Fruit fly (Drosophila melanogaster): ENCODE measurements around the gene hry.

- no peak for TF ChIP-seq ttk (optimal IDR thresholded peaks at IDR 0.05)
- TF ChIP-seq psq (optimal IDR thresholded peaks at IDR 0.05), result no peak
- TF ChIP-seq insv (optimal IDR thresholded peaks at IDR 0.05), result no peak
- no peak for TF ChIP-seq Sin3A (optimal IDR thresholded peaks at IDR 0.05)
Measured at dm6 chr3L:8700054-8700642, 24.6 kb downstream of the hry start.
